1 fruit fly cellular context compared by ENCODE assay signal in genomic region chrX:13094085-13094764, dm6.
TF ChIP-seq lines count a peak whose summit lies in the region.

TSS of gene CG2200 (plus strand) at chrX:13094299.

TF ChIP-seq in whole organism, embryonic, 481 proteins besides CTCF, POLR2A, EP300 and RAD21 (continued from another document and continues in another):
- TF ChIP-seq gsb-n (tag; optimal IDR thresholded peaks at IDR 0.05; lab: Kevin White, UChicago) (no peak), CG17359 (tag; optimal IDR thresholded peaks at IDR 0.05; lab: Kevin White, UChicago) (peak; percentile 23), exex (tag; optimal IDR thresholded peaks at IDR 0.05; lab: Kevin White, UChicago) (peak; percentile 42), CG8290 (GFP tag; optimal IDR thresholded peaks at IDR 0.05; lab: Kevin White, UChicago) (no peak), CG8290 (tag; optimal IDR thresholded peaks at IDR 0.05; lab: Kevin White, UChicago) (peak in 1 of 2 experiments; percentile 67), unpg (GFP tag; optimal IDR thresholded peaks at IDR 0.05; lab: Kevin White, UChicago) (peak; percentile 16), ac (GFP tag; optimal IDR thresholded peaks at IDR 0.05; lab: Kevin White, UChicago) (no peak), NK7.1 (GFP tag; optimal IDR thresholded peaks at IDR 0.05; lab: Kevin White, UChicago) (no peak), ranshi (GFP tag; IDR thresholded peaks at IDR 0.05; lab: Robert Waterston, UW) (no peak), insv (GFP tag; optimal IDR thresholded peaks at IDR 0.05; lab: Kevin White, UChicago) (no peak), CG2712 (tag; optimal IDR thresholded peaks at IDR 0.05; lab: Kevin White, UChicago) (peak; percentile 38), eve (GFP tag; optimal IDR thresholded peaks at IDR 0.05; lab: Kevin White, UChicago) (no peak), C15 (GFP tag; IDR thresholded peaks at IDR 0.05; lab: Robert Waterston, UW) (no peak), CG14965 (GFP tag; optimal IDR thresholded peaks at IDR 0.05; lab: Kevin White, UChicago; ENCODE audit: borderline replicate concordance) (no peak), CG4282 (GFP tag; optimal IDR thresholded peaks at IDR 0.05; lab: Kevin White, UChicago) (no peak), shn (GFP tag; optimal IDR thresholded peaks at IDR 0.05; lab: Kevin White, UChicago) (peak; percentile 7), Usf (GFP tag; optimal IDR thresholded peaks at IDR 0.05; lab: Kevin White, UChicago) (no peak), Stat92E (GFP tag; optimal IDR thresholded peaks at IDR 0.05; lab: Kevin White, UChicago) (no peak), YL-1 (GFP tag; optimal IDR thresholded peaks at IDR 0.05; lab: Kevin White, UChicago) (peak; percentile 0), Nf-YB (GFP tag; optimal IDR thresholded peaks at IDR 0.05; lab: Kevin White, UChicago) (no peak), Nf-YA (GFP tag; IDR thresholded peaks at IDR 0.05; lab: Robert Waterston, UW) (no peak), CG7372 (GFP tag; IDR thresholded peaks at IDR 0.05; lab: Robert Waterston, UW) (no peak), Dfd (GFP tag; optimal IDR thresholded peaks at IDR 0.05; lab: Kevin White, UChicago) (no peak), D19A (tag; optimal IDR thresholded peaks at IDR 0.05; lab: Kevin White, UChicago) (peak; percentile 19), prd (optimal IDR thresholded peaks at IDR 0.05; lab: Kevin White, UChicago) (no peak), prd (GFP tag; IDR thresholded peaks at IDR 0.05; lab: Robert Waterston, UW) (peak; percentile 38; the same call in 1 of the 3 replicates), CG13424 (tag; optimal IDR thresholded peaks at IDR 0.05; lab: Kevin White, UChicago) (peak; percentile 37), CG3163 (GFP tag; optimal IDR thresholded peaks at IDR 0.05; lab: Kevin White, UChicago) (no peak), CG2116 (GFP tag; optimal IDR thresholded peaks at IDR 0.05; lab: Kevin White, UChicago) (peak; percentile 97), Lhr (GFP tag; optimal IDR thresholded peaks at IDR 0.05; lab: Kevin White, UChicago) (no peak), CG13123 (GFP tag; optimal IDR thresholded peaks at IDR 0.05; lab: Kevin White, UChicago) (no peak), Dek (tag; optimal IDR thresholded peaks at IDR 0.05; lab: Kevin White, UChicago) (no peak), Adf1 (GFP tag; IDR thresholded peaks at IDR 0.05; lab: Robert Waterston, UW) (peak; percentile 35), zen (tag; optimal IDR thresholded peaks at IDR 0.05; lab: Kevin White, UChicago) (no peak), Bdp1 (GFP tag; optimal IDR thresholded peaks at IDR 0.05; lab: Kevin White, UChicago) (no peak), CG7556 (GFP tag; optimal IDR thresholded peaks at IDR 0.05; lab: Kevin White, UChicago) (no peak), lmd (GFP tag; IDR thresholded peaks at IDR 0.05; lab: Robert Waterston, UW) (peak; percentile 26; the same call in 1 of the 2 replicates), Gug (GFP tag; IDR thresholded peaks at IDR 0.05; lab: Robert Waterston, UW) (no peak), cwo (GFP tag; optimal IDR thresholded peaks at IDR 0.05; lab: Kevin White, UChicago) (no peak), h (optimal IDR thresholded peaks at IDR 0.05; lab: Kevin White, UChicago) (no peak), CG9797 (GFP tag; optimal IDR thresholded peaks at IDR 0.05; lab: Kevin White, UChicago) (peak; percentile 4), CG17612 (GFP tag; IDR thresholded peaks at IDR 0.05; lab: Robert Waterston, UW) (no peak), Dll (GFP tag; IDR thresholded peaks at IDR 0.05; lab: Robert Waterston, UW; ENCODE audit: partially characterized antibody) (peak; percentile 89), NC2β (GFP tag; optimal IDR thresholded peaks at IDR 0.05; lab: Kevin White, UChicago) (no peak), CG18476 (GFP tag; optimal IDR thresholded peaks at IDR 0.05; lab: Kevin White, UChicago) (no peak), hb (GFP tag; IDR thresholded peaks at IDR 0.05; lab: Robert Waterston, UW; ENCODE audit: partially characterized antibody) (peak; percentile 87), Trl (optimal IDR thresholded peaks at IDR 0.05; lab: Kevin White, UChicago) (no peak), Trl (GFP tag; optimal IDR thresholded peaks at IDR 0.05; lab: Kevin White, UChicago) (peak; percentile 13), Chrac-16 (GFP tag; optimal IDR thresholded peaks at IDR 0.05; lab: Kevin White, UChicago) (peak; percentile 5), CrebB (tag; optimal IDR thresholded peaks at IDR 0.05; lab: Kevin White, UChicago) (no peak), CG12942 (GFP tag; optimal IDR thresholded peaks at IDR 0.05; lab: Kevin White, UChicago) (no peak), sens (GFP tag; lab: Kevin White, UChicago) (peak; percentile 85), dm (GFP tag; optimal IDR thresholded peaks at IDR 0.05; lab: Kevin White, UChicago) (no peak), twi (tag; optimal IDR thresholded peaks at IDR 0.05; lab: Kevin White, UChicago) (no peak), sens-2 (GFP tag; IDR thresholded peaks at IDR 0.05; lab: Robert Waterston, UW) (no peak), CG16779 (GFP tag; IDR thresholded peaks at IDR 0.05; lab: Robert Waterston, UW) (no peak), CG7987 (GFP tag; optimal IDR thresholded peaks at IDR 0.05; lab: Kevin White, UChicago) (no peak), gcm (GFP tag; optimal IDR thresholded peaks at IDR 0.05; lab: Kevin White, UChicago) (peak; percentile 21), CG31441 (GFP tag; IDR thresholded peaks at IDR 0.05; lab: Robert Waterston, UW) (no peak), peb (GFP tag; IDR thresholded peaks at IDR 0.05; lab: Robert Waterston, UW) (no peak), esg (GFP tag; conservative IDR thresholded peaks at IDR 0.05; lab: Robert Waterston, UW) (no peak), her (GFP tag; optimal IDR thresholded peaks at IDR 0.05; lab: Kevin White, UChicago) (peak; percentile 0), bigmax (GFP tag; optimal IDR thresholded peaks at IDR 0.05; lab: Kevin White, UChicago) (no peak), Sin3A (optimal IDR thresholded peaks at IDR 0.05; lab: Kevin White, UChicago) (peak; percentile 24), CG12744 (GFP tag; optimal IDR thresholded peaks at IDR 0.05; lab: Kevin White, UChicago) (no peak), Sox102F (GFP tag; optimal IDR thresholded peaks at IDR 0.05; lab: Kevin White, UChicago) (peak; percentile 31), B-H2 (GFP tag; optimal IDR thresholded peaks at IDR 0.05; lab: Kevin White, UChicago) (no peak), inv (GFP tag; IDR thresholded peaks at IDR 0.05; lab: Robert Waterston, UW; ENCODE audit: partially characterized antibody) (peak; percentile 75), HLH54F (GFP tag; optimal IDR thresholded peaks at IDR 0.05; lab: Kevin White, UChicago) (peak; percentile 28), stwl (tag; optimal IDR thresholded peaks at IDR 0.05; lab: Kevin White, UChicago) (peak; percentile 87), BEAF-32 (GFP tag; optimal IDR thresholded peaks at IDR 0.05; lab: Kevin White, UChicago) (peak; percentile 80), Spps (tag; optimal IDR thresholded peaks at IDR 0.05; lab: Kevin White, UChicago) (no peak), CG3281 (GFP tag; optimal IDR thresholded peaks at IDR 0.05; lab: Kevin White, UChicago) (peak; percentile 46), CG34224 (GFP tag; IDR thresholded peaks at IDR 0.05; lab: Robert Waterston, UW; ENCODE audit: partially characterized antibody) (peak; percentile 84), nmo (GFP tag; optimal IDR thresholded peaks at IDR 0.05; lab: Kevin White, UChicago) (peak; percentile 42), CG12071 (GFP tag; optimal IDR thresholded peaks at IDR 0.05; lab: Kevin White, UChicago) (peak; percentile 28), CG11085 (GFP tag; IDR thresholded peaks at IDR 0.05; lab: Robert Waterston, UW) (no peak), slou (GFP tag; optimal IDR thresholded peaks at IDR 0.05; lab: Kevin White, UChicago) (no peak), CG18764 (GFP tag; optimal IDR thresholded peaks at IDR 0.05; lab: Kevin White, UChicago) (no peak), CG3995 (GFP tag; optimal IDR thresholded peaks at IDR 0.05; lab: Kevin White, UChicago) (peak; percentile 59), rib (GFP tag; IDR thresholded peaks at IDR 0.05; lab: Robert Waterston, UW) (no peak), nerfin-2 (GFP tag; IDR thresholded peaks at IDR 0.05; lab: Robert Waterston, UW; ENCODE audit: partially characterized antibody) (peak; percentile 76), wek (GFP tag; optimal IDR thresholded peaks at IDR 0.05; lab: Kevin White, UChicago) (no peak), ab (GFP tag; optimal IDR thresholded peaks at IDR 0.05; lab: Kevin White, UChicago) (no peak), CG6791 (GFP tag; IDR thresholded peaks at IDR 0.05; lab: Robert Waterston, UW; ENCODE audit: partially characterized antibody) (peak; percentile 86), vfl (GFP tag; optimal IDR thresholded peaks at IDR 0.05; lab: Kevin White, UChicago) (no peak), Awh (GFP tag; IDR thresholded peaks at IDR 0.05; lab: Robert Waterston, UW) (no peak), fd96Cb (tag; optimal IDR thresholded peaks at IDR 0.05; lab: Kevin White, UChicago) (peak; percentile 5), Oli (tag; optimal IDR thresholded peaks at IDR 0.05; lab: Kevin White, UChicago) (no peak), Mrtf (GFP tag; IDR thresholded peaks at IDR 0.05; lab: Robert Waterston, UW) (no peak), Camta (GFP tag; optimal IDR thresholded peaks at IDR 0.05; lab: Kevin White, UChicago) (no peak), CG2678 (tag; optimal IDR thresholded peaks at IDR 0.05; lab: Kevin White, UChicago) (peak; percentile 26), vnd (GFP tag; IDR thresholded peaks at IDR 0.05; lab: Robert Waterston, UW; ENCODE audit: partially characterized antibody) (peak; percentile 77), jumu (GFP tag; optimal IDR thresholded peaks at IDR 0.05; lab: Kevin White, UChicago) (no peak), D (optimal IDR thresholded peaks at IDR 0.05; lab: Kevin White, UChicago) (no peak), D (GFP tag; optimal IDR thresholded peaks at IDR 0.05; lab: Kevin White, UChicago) (no peak), GATAe (GFP tag; conservative IDR thresholded peaks at IDR 0.05; lab: Robert Waterston, UW) (peak; percentile 45), CG11695 (GFP tag; IDR thresholded peaks at IDR 0.05; lab: Robert Waterston, UW) (no peak), CG9437 (GFP tag; optimal IDR thresholded peaks at IDR 0.05; lab: Kevin White, UChicago) (peak; percentile 50), CG2202 (tag; optimal IDR thresholded peaks at IDR 0.05; lab: Kevin White, UChicago) (no peak), Doc2 (GFP tag; IDR thresholded peaks at IDR 0.05; lab: Robert Waterston, UW) (no peak), CG31224 (GFP tag; IDR thresholded peaks at IDR 0.05; lab: Robert Waterston, UW) (no peak), CG4404 (GFP tag; IDR thresholded peaks at IDR 0.05; lab: Robert Waterston, UW) (no peak), CG8359 (GFP tag; optimal IDR thresholded peaks at IDR 0.05; lab: Kevin White, UChicago; ENCODE audit: borderline replicate concordance) (no peak), Deaf1 (tag; optimal IDR thresholded peaks at IDR 0.05; lab: Kevin White, UChicago) (no peak), lola (GFP tag; optimal IDR thresholded peaks at IDR 0.05; lab: Kevin White, UChicago) (no peak), CG34422 (GFP tag; IDR thresholded peaks at IDR 0.05; lab: Robert Waterston, UW) (0 out of 3 replicates have a peak, but pooled peaks have one; percentile 51), sd (tag; optimal IDR thresholded peaks at IDR 0.05; lab: Kevin White, UChicago) (peak; percentile 85), CG10267 (tag; optimal IDR thresholded peaks at IDR 0.05; lab: Kevin White, UChicago) (peak; percentile 9), sisA (GFP tag; IDR thresholded peaks at IDR 0.05; lab: Robert Waterston, UW) (peak; percentile 36; the same call in 1 of the 2 replicates), odd (GFP tag; optimal IDR thresholded peaks at IDR 0.05; lab: Kevin White, UChicago) (no peak), CG1647 (GFP tag; optimal IDR thresholded peaks at IDR 0.05; lab: Kevin White, UChicago) (no peak), CG18262 (tag; optimal IDR thresholded peaks at IDR 0.05; lab: Kevin White, UChicago) (peak; percentile 29), Hr3 (GFP tag; optimal IDR thresholded peaks at IDR 0.05; lab: Kevin White, UChicago) (no peak), CG11504 (tag; optimal IDR thresholded peaks at IDR 0.05; lab: Kevin White, UChicago) (no peak), Ptx1 (GFP tag; IDR thresholded peaks at IDR 0.05; lab: Robert Waterston, UW) (no peak; the same call in 1 of the 2 replicates), CG3847 (GFP tag; IDR thresholded peaks at IDR 0.05; lab: Robert Waterston, UW) (peak; percentile 51), dimm (GFP tag; IDR thresholded peaks at IDR 0.05; lab: Robert Waterston, UW) (no peak), CG4707 (GFP tag; optimal IDR thresholded peaks at IDR 0.05; lab: Kevin White, UChicago) (no peak), luna (GFP tag; optimal IDR thresholded peaks at IDR 0.05; lab: Kevin White, UChicago) (no peak), CG14441 (GFP tag; IDR thresholded peaks at IDR 0.05; lab: Robert Waterston, UW) (peak; percentile 51; the same call in 1 of the 2 replicates), Bteb2 (GFP tag; optimal IDR thresholded peaks at IDR 0.05; lab: Kevin White, UChicago) (no peak), btn (GFP tag; optimal IDR thresholded peaks at IDR 0.05; lab: Kevin White, UChicago) (no peak), CG3726 (GFP tag; IDR thresholded peaks at IDR 0.05; lab: Robert Waterston, UW) (no peak), gsb (GFP tag; IDR thresholded peaks at IDR 0.05; lab: Robert Waterston, UW) (no peak), abd-A (tag; optimal IDR thresholded peaks at IDR 0.05; lab: Kevin White, UChicago) (no peak), az2 (GFP tag; optimal IDR thresholded peaks at IDR 0.05; lab: Kevin White, UChicago) (no peak), CG8478 (optimal IDR thresholded peaks at IDR 0.05; lab: Kevin White, UChicago) (no peak), tgo (GFP tag; IDR thresholded peaks at IDR 0.05; lab: Robert Waterston, UW) (peak; percentile 32; the same call in 1 of the 3 replicates), Rfx (GFP tag; IDR thresholded peaks at IDR 0.05; lab: Robert Waterston, UW) (peak; percentile 63), Pdp1 (GFP tag; optimal IDR thresholded peaks at IDR 0.05; lab: Kevin White, UChicago) (peak; percentile 22 to 37), Fer1 (GFP tag; optimal IDR thresholded peaks at IDR 0.05; lab: Kevin White, UChicago) (peak; percentile 23), fd64A (GFP tag; optimal IDR thresholded peaks at IDR 0.05; lab: Kevin White, UChicago) (no peak), kni (GFP tag; optimal IDR thresholded peaks at IDR 0.05; lab: Kevin White, UChicago) (no peak), croc (GFP tag; conservative IDR thresholded peaks at IDR 0.05; lab: Robert Waterston, UW) (no peak), Oaz (GFP tag; IDR thresholded peaks at IDR 0.05; lab: Robert Waterston, UW) (no peak), Tbp (GFP tag; optimal IDR thresholded peaks at IDR 0.05; lab: Kevin White, UChicago) (no peak)
